Worm (Caenorhabditis elegans) whole organism, mixed stage, embryonic: ENCODE data around the gene lsm-7.

Experiments
- M03D4.4 ChIP-seq: sonication (generic microtip); optimal IDR thresholded peaks from 2 replicates; lab custom pipeline; 2017; ENCODE audit warnings: mild to moderate bottlenecking, missing genetic modification characterization, missing compliant biosample characterization
- bed-3 ChIP-seq: fragments of 200-800 bp; sonication (Bioruptor generic); optimal IDR thresholded peaks from 3 replicates; lab custom pipeline; 2018; ENCODE audit warnings: mild to moderate bottlenecking, missing genetic modification characterization, moderate library complexity, missing compliant biosample characterization
- blmp-1 ChIP-seq: fragments of 150-350 bp; optimal IDR thresholded peaks from 2 replicates; lab custom pipeline; 2014; ENCODE audit warnings: missing biosample characterization, missing genetic modification characterization
- ceh-43 ChIP-seq: fragments of 200-800 bp; sonication (Bioruptor generic); optimal IDR thresholded peaks from 2 replicates; lab custom pipeline; 2018; ENCODE audit warnings: mild to moderate bottlenecking, missing genetic modification characterization, moderate library complexity, missing compliant biosample characterization
- ceh-83 ChIP-seq: fragments of 200-800 bp; sonication (Bioruptor generic); optimal IDR thresholded peaks from 2 replicates; lab custom pipeline; 2018; ENCODE audit warnings: mild to moderate bottlenecking, missing genetic modification characterization, missing compliant biosample characterization
- ces-1 ChIP-seq: fragments of 150-350 bp; optimal IDR thresholded peaks from 2 replicates; lab custom pipeline; 2014; ENCODE audit warnings: missing biosample characterization, missing genetic modification reagents, missing genetic modification characterization
- cnd-1 ChIP-seq: fragments of 200-800 bp; sonication (Bioruptor generic); optimal IDR thresholded peaks from 2 replicates; lab custom pipeline; 2018; ENCODE audit warnings: mild to moderate bottlenecking, missing genetic modification characterization, missing compliant biosample characterization
- drap-1 ChIP-seq: fragments of 200-800 bp; sonication (Bioruptor generic); optimal IDR thresholded peaks from 3 replicates; lab custom pipeline; 2018; ENCODE audit warnings: mild to moderate bottlenecking, missing genetic modification characterization, missing compliant biosample characterization
- elt-1 ChIP-seq: sonication (generic microtip); optimal IDR thresholded peaks from 2 replicates; lab custom pipeline; 2017; ENCODE audit warnings: missing genetic modification characterization, mild to moderate bottlenecking, missing compliant biosample characterization, antibody characterized with exemption, moderate library complexity, borderline replicate concordance; ENCODE audit not compliant: insufficient read depth
- elt-3 ChIP-seq: fragments of 150-350 bp; optimal IDR thresholded peaks from 2 replicates; lab custom pipeline; 2014; ENCODE audit warnings: missing biosample characterization, missing genetic modification characterization
- flh-1 ChIP-seq: fragments of 200-800 bp; sonication (Bioruptor generic); optimal IDR thresholded peaks from 2 replicates; lab custom pipeline; 2018; ENCODE audit warnings: mild to moderate bottlenecking, missing genetic modification characterization, moderate library complexity, missing compliant biosample characterization
- ham-2 ChIP-seq: fragments of 200-800 bp; sonication (Bioruptor generic); optimal IDR thresholded peaks from 2 replicates; lab custom pipeline; 2018; ENCODE audit warnings: mild to moderate bottlenecking, missing genetic modification characterization, missing compliant biosample characterization
- hlh-1 ChIP-seq: fragments of 150-350 bp; optimal IDR thresholded peaks from 2 replicates; lab custom pipeline; 2014; ENCODE audit warnings: missing biosample characterization, missing genetic modification reagents, missing genetic modification characterization
- lin-13 ChIP-seq: fragments of 150-350 bp; optimal IDR thresholded peaks from 2 replicates; lab custom pipeline; 2014; ENCODE audit warnings: missing biosample characterization, missing genetic modification characterization
- lin-32 ChIP-seq: fragments of 200-800 bp; sonication (Bioruptor generic); optimal IDR thresholded peaks from 2 replicates; lab custom pipeline; 2018; ENCODE audit warnings: mild to moderate bottlenecking, missing genetic modification characterization, missing compliant biosample characterization
- lsy-2 ChIP-seq: fragments of 150-350 bp; optimal IDR thresholded peaks from 2 replicates; lab custom pipeline; 2014; ENCODE audit warnings: missing biosample characterization, missing genetic modification characterization
- mab-5 ChIP-seq: fragments of 150-350 bp; optimal IDR thresholded peaks from 2 replicates; lab custom pipeline; 2014; ENCODE audit warnings: missing biosample characterization, missing genetic modification characterization
- mls-2 ChIP-seq: sonication (generic microtip); optimal IDR thresholded peaks from 2 replicates; lab custom pipeline; 2016; ENCODE audit warnings: mild to moderate bottlenecking, missing genetic modification characterization, moderate library complexity, missing compliant biosample characterization
- nhr-12 ChIP-seq: fragments of 150-350 bp; optimal IDR thresholded peaks from 2 replicates; lab custom pipeline; 2014; ENCODE audit warnings: missing biosample characterization, missing genetic modification characterization
- nhr-2 ChIP-seq: fragments of 150-350 bp; optimal IDR thresholded peaks from 2 replicates; lab custom pipeline; 2014; ENCODE audit warnings: missing biosample characterization, missing genetic modification characterization
- nhr-237 ChIP-seq: fragments of 150-350 bp; optimal IDR thresholded peaks from 2 replicates; lab custom pipeline; 2014; ENCODE audit warnings: missing biosample characterization, missing genetic modification characterization
- nhr-28 ChIP-seq: fragments of 150-350 bp; optimal IDR thresholded peaks from 2 replicates; lab custom pipeline; 2014; ENCODE audit warnings: missing biosample characterization, missing genetic modification characterization
- nhr-76 ChIP-seq: sonication (generic microtip); optimal IDR thresholded peaks from 2 replicates; lab custom pipeline; 2017; ENCODE audit warnings: missing biosample characterization, missing genetic modification characterization
- pha-4 ChIP-seq: fragments of 150-350 bp; optimal IDR thresholded peaks from 2 replicates; lab custom pipeline; 2018; ENCODE audit warnings: missing biosample characterization, missing genetic modification reagents, missing genetic modification characterization
- sem-2 ChIP-seq: fragments of 200-800 bp; sonication (Bioruptor generic); optimal IDR thresholded peaks from 2 replicates; lab custom pipeline; 2018; ENCODE audit warnings: mild to moderate bottlenecking, missing genetic modification characterization, missing compliant biosample characterization
- snpc-4 ChIP-seq: fragments of 150-350 bp; optimal IDR thresholded peaks from 2 replicates; lab custom pipeline; 2014; ENCODE audit warnings: missing biosample characterization, missing genetic modification characterization
- sptf-1 ChIP-seq: sonication (generic microtip); optimal IDR thresholded peaks from 2 replicates; lab custom pipeline; 2017; ENCODE audit warnings: mild to moderate bottlenecking, missing genetic modification characterization, moderate library complexity, missing compliant biosample characterization
- tbx-8 ChIP-seq: fragments of 200-800 bp; sonication (Bioruptor generic); optimal IDR thresholded peaks from 2 replicates; lab custom pipeline; 2018; ENCODE audit warnings: mild to moderate bottlenecking, missing genetic modification characterization, moderate library complexity, missing compliant biosample characterization
- unc-120 ChIP-seq: sonication (generic microtip); optimal IDR thresholded peaks from 2 replicates; lab custom pipeline; 2017; ENCODE audit warnings: missing genetic modification characterization, missing compliant biosample characterization; ENCODE audit not compliant: poor library complexity, severe bottlenecking
- unc-39 ChIP-seq: fragments of 150-350 bp; optimal IDR thresholded peaks from 2 replicates; lab custom pipeline; 2014; ENCODE audit warnings: missing biosample characterization, missing genetic modification characterization
- unc-62 ChIP-seq: fragments of 150-350 bp; optimal IDR thresholded peaks from 2 replicates; lab custom pipeline; 2014; ENCODE audit warnings: missing biosample characterization, missing genetic modification reagents, missing genetic modification characterization
- zip-8 ChIP-seq: fragments of 150-350 bp; optimal IDR thresholded peaks from 2 replicates; lab custom pipeline; 2014; ENCODE audit warnings: missing biosample characterization, missing genetic modification characterization
- ztf-11 ChIP-seq: fragments of 150-350 bp; optimal IDR thresholded peaks from 2 replicates; lab custom pipeline; 2014; ENCODE audit warnings: missing biosample characterization, missing genetic modification characterization

The lsm-7 gene

DNA sequence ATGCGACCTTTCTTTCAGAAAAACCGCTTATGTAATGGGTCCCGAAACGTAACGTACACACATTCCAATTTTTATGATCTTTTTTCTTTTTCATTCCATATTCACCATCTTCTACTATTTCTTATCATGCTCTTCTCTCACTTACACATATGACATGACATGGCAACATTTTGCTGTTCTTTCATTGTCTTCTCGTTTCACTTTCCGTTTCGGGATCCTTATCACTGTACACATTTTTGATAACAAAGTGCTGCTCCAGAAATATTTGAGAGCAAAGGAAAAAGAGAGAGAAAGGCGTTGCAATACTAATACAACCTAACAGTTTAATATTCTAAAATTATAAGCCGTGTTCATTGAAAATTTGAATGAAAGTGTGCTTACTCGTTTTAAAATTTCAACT is 37.0 kb downstream of the lsm-7 start:
- TF ChIP-seq lin-32 (GFP tag; lab: Kevin White, UChicago) (no peak), cnd-1 (tag; lab: Kevin White, UChicago) (no peak), nhr-76 (tag; lab: Kevin White, UChicago) (no peak), drap-1 (GFP tag; lab: Kevin White, UChicago) (no peak), flh-1 (GFP tag; lab: Kevin White, UChicago) (no peak), lin-13 (tag; lab: Kevin White, UChicago) (no peak), nhr-12 (tag; lab: Kevin White, UChicago) (no peak), lsy-2 (tag; lab: Kevin White, UChicago) (no peak), tbx-8 (no peak), sptf-1 (tag; lab: Kevin White, UChicago) (no peak)
- TF ChIP-seq, all 35 proteins: peak for 0

DNA sequence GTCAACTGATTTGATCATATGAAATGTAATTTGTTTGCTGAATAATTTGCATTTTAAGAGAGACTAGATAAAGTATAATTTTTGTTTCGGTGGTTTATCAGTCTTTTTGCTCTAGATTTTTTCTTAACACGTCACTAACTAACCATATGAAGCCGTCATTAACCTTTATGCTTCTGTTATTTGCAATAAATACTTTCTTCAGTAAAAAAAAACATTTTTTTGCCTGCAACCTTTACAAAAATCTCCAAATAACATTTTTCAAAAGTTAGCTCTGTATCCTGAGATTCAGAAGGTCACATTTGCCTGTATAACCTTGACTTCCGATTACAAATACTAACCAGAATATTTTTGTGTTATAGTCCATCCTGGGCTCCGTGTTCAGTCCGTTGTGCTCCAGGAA is 37.5 kb downstream of the lsm-7 start:
- TF ChIP-seq ztf-11 = no peak
- no peak for TF ChIP-seq lin-32 (GFP tag; lab: Kevin White, UChicago)
- no peak for TF ChIP-seq nhr-237 (tag; lab: Kevin White, UChicago)
- TF ChIP-seq unc-62 (GFP tag; lab: Kevin White, UChicago) = no peak
- no peak for TF ChIP-seq elt-1 (tag; lab: Kevin White, UChicago)
- no peak for TF ChIP-seq tbx-8
- no peak for TF ChIP-seq ham-2 (GFP tag; lab: Kevin White, UChicago)
- TF ChIP-seq ceh-83 = no peak

DNA sequence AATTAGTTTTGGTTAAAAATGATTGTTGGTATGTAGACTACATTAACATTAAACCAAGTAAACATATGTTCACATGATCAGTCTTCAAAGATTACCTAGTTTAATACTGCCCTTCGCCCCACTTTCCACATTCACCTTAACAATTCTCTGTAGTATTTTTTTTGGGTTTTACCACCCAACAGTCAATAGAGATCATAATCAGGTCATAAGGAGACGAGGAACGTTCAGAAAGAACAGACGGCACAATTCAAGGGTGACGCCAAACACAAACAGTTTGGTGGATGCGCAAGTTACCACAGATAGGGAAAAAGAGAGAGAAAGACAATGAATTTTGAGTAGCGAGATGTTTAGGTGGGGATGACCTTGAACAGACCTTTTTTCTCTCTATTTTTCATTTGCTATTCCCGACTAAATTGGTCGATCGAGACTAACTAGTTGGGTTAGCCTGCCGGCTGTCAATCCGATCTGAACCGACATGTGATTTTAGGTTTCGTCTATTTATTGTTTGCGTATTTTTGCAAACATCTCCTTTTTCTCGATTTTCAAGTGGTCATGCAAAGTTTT is 38.4 kb downstream of the lsm-7 start:
- TF ChIP-seq ceh-83 = no peak
- no peak for TF ChIP-seq nhr-76 (tag; lab: Kevin White, UChicago)
- TF ChIP-seq snpc-4 = no peak
- TF ChIP-seq nhr-237 (tag; lab: Kevin White, UChicago) = no peak
- TF ChIP-seq elt-3 (tag; lab: Kevin White, UChicago) = no peak
- TF ChIP-seq, all 35 proteins: peak for 0

DNA sequence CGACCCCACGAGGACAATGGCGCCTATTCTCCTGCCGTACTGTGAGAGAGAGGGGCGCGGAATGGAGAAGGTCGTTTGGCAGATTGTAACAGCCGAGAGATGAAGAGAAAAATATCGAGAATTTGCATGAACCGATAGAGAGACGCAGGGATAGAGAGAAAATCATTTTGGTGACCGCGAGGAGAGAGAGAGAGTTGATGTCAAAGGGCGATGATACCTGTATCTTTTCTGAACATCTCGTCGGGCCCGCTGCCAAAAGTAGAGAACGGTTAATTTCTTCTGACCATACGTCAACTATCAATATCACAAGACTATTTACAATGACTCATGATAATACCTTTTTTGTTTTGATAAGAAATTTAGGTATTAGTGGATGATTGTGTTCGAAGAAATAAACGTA is 42.7 kb downstream of the lsm-7 start:
- TF ChIP-seq elt-1 (tag; lab: Kevin White, UChicago) (peak; percentile 21), mls-2 (tag; lab: Kevin White, UChicago) (no peak), lin-32 (GFP tag; lab: Kevin White, UChicago) (no peak)
- TF ChIP-seq, all 35 proteins: peak for 1

DNA sequence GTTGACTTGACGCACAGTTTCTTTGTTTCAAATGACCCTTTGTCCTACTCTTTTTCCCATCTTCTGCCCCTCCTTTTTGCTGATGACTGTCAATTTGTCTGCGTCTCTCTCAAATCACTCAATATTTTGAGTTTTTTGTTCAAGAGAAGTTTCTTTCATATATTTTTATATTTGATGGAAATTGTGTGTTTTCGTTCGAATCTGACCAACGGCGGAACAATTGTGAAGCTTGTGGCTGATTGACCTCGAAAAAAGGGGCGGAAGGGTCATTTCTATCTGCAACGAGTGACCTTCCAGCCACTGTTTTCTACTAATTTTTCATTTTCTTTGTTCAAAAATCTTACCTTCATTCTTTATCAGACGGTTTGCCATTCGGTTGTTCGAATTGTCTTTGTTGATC is 45.3 kb downstream of the lsm-7 start:
- TF ChIP-seq nhr-12 (tag; lab: Kevin White, UChicago) (no peak), cnd-1 (tag; lab: Kevin White, UChicago) (no peak), sptf-1 (tag; lab: Kevin White, UChicago) (no peak), unc-120 (no peak), blmp-1 (tag; lab: Kevin White, UChicago) (no peak), drap-1 (GFP tag; lab: Kevin White, UChicago) (no peak)

DNA sequence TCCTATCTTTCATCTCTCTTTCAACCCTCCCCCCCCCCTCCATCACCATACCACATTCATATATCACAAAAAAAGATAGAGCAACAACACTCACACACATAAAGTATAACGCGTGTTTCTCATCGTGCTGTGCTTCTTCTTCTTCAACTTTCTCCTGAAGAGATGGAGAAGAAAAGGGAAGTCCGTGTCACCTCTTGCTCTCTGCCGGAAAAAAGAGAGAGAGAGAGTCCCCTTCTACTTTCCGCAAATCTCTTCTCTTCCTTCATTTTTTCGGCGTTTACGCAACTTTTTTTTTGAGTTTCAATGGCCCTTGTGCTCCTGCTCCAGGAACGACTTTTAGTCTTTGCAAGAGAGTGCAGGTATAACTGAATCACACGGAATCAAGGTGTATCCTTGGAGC is 46.4 kb downstream of the lsm-7 start:
- TF ChIP-seq flh-1 (GFP tag; lab: Kevin White, UChicago) = no peak
- TF ChIP-seq unc-120 = peak; percentile 19
- TF ChIP-seq hlh-1 = no peak

DNA sequence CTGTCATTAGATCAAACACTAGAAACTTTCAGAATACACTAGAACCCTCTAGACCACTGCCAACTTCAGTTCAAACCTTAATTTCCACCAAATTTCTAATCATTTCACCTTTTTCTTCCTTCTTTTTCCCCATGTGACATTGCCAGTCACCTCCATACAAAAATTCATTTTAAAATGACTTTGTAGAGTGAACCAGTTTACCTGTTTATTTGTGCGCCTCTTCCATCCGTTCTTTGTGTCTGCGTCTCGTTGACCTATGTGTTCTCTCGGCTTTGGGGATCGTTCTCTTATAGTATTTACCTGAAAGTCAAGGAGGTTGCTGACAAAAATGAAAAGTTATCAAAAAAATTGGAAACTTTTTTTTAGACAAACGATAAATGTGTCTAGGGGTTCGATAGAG is 47.3 kb downstream of the lsm-7 start:
- no peak for TF ChIP-seq elt-1 (tag; lab: Kevin White, UChicago)
- no peak for TF ChIP-seq cnd-1 (tag; lab: Kevin White, UChicago)
- no peak for TF ChIP-seq zip-8 (tag; lab: Kevin White, UChicago)
- TF ChIP-seq tbx-8 = no peak
- TF ChIP-seq ceh-43 = no peak
- TF ChIP-seq unc-39 (tag; lab: Kevin White, UChicago) = no peak
- no peak for TF ChIP-seq nhr-2 (tag; lab: Kevin White, UChicago)
- TF ChIP-seq nhr-28 (tag; lab: Kevin White, UChicago) = no peak
- TF ChIP-seq blmp-1 (tag; lab: Kevin White, UChicago) = no peak
- no peak for TF ChIP-seq bed-3
- TF ChIP-seq elt-3 (tag; lab: Kevin White, UChicago) = no peak
- TF ChIP-seq sem-2 (GFP tag; lab: Kevin White, UChicago) = no peak
- no peak for TF ChIP-seq mab-5 (tag; lab: Kevin White, UChicago)
- TF ChIP-seq lin-13 (tag; lab: Kevin White, UChicago) = no peak
- TF ChIP-seq M03D4.4 (tag; lab: Kevin White, UChicago) = no peak
- TF ChIP-seq snpc-4 = no peak
- TF ChIP-seq mls-2 (tag; lab: Kevin White, UChicago) = no peak
- no peak for TF ChIP-seq pha-4 (tag; lab: Kevin White, UChicago)
- no peak for TF ChIP-seq ces-1 (GFP tag; lab: Kevin White, UChicago)
